Worm (Caenorhabditis elegans): Measurements from ENCODE around the gene frk-1.

ce11 chrIV:10084323-10084959 is 41.5 kb downstream of the frk-1 start, which contains the start of gene W01B6.8:
- no peak for TF ChIP-seq ces-1 (GFP tag; optimal IDR thresholded peaks at IDR 0.05)
- TF ChIP-seq nhr-76 (tag; optimal IDR thresholded peaks at IDR 0.05): no peak
- no peak for TF ChIP-seq mab-5 (tag; optimal IDR thresholded peaks at IDR 0.05)
- no peak for TF ChIP-seq lsy-2 (tag; optimal IDR thresholded peaks at IDR 0.05)
- TF ChIP-seq unc-39 (tag; optimal IDR thresholded peaks at IDR 0.05): no peak
- TF ChIP-seq elt-1 (tag; optimal IDR thresholded peaks at IDR 0.05; ENCODE audit: borderline replicate concordance, insufficient read depth): no peak
- no peak for TF ChIP-seq pha-4 (tag; optimal IDR thresholded peaks at IDR 0.05)
- no peak for TF ChIP-seq hlh-1 (tag; optimal IDR thresholded peaks at IDR 0.05)
- no peak for TF ChIP-seq snpc-4 (tag; optimal IDR thresholded peaks at IDR 0.05)
- TF ChIP-seq unc-62 (GFP tag; optimal IDR thresholded peaks at IDR 0.05): no peak
- no peak for TF ChIP-seq nhr-237 (tag; optimal IDR thresholded peaks at IDR 0.05)
- TF ChIP-seq nhr-28 (tag; optimal IDR thresholded peaks at IDR 0.05): no peak
- no peak for TF ChIP-seq mls-2 (tag; optimal IDR thresholded peaks at IDR 0.05)
- TF ChIP-seq ztf-11 (tag; optimal IDR thresholded peaks at IDR 0.05): no peak
